Fruit fly (Drosophila melanogaster): ENCODE data around the gene Eig71Ee.

The Eig71Ee gene

dm6 chr3L:15616900-15617299 is 38.9 kb downstream of the Eig71Ee start (continued):
- TF ChIP-seq sob (GFP tag; IDR thresholded peaks at IDR 0.05) = peak; percentile 5; the same call in 1 of the 2 replicates
- no peak for TF ChIP-seq Kr (GFP tag; optimal IDR thresholded peaks at IDR 0.05)
- TF ChIP-seq HmgZ (tag; optimal IDR thresholded peaks at IDR 0.05) = no peak
- TF ChIP-seq CG2116 (GFP tag; optimal IDR thresholded peaks at IDR 0.05) = no peak
- 0 out of 2 replicates have a peak, but pooled peaks have one; percentile 5 for TF ChIP-seq CG6272 (GFP tag; IDR thresholded peaks at IDR 0.05)
- no peak for TF ChIP-seq eve (GFP tag; optimal IDR thresholded peaks at IDR 0.05)
- TF ChIP-seq stwl (tag; optimal IDR thresholded peaks at IDR 0.05) = no peak

- TF ChIP-seq CG9437 (GFP tag; optimal IDR thresholded peaks at IDR 0.05) (peak; percentile 32), CG12219 (GFP tag; optimal IDR thresholded peaks at IDR 0.05) (no peak), grau (tag; optimal IDR thresholded peaks at IDR 0.05) (peak; percentile 50), CG7556 (GFP tag; optimal IDR thresholded peaks at IDR 0.05) (peak; percentile 52), CG31441 (GFP tag; IDR thresholded peaks at IDR 0.05) (peak; percentile 55; the same call in 1 of the 2 replicates), Awh (GFP tag; IDR thresholded peaks at IDR 0.05) (no peak), Nf-YC (tag; optimal IDR thresholded peaks at IDR 0.05) (peak; percentile 16), CG12391 (tag; optimal IDR thresholded peaks at IDR 0.05) (peak; percentile 30), CG17361 (GFP tag; IDR thresholded peaks at IDR 0.05) (peak; percentile 59; the same call in 1 of the 3 replicates), cwo (GFP tag; optimal IDR thresholded peaks at IDR 0.05) (peak; percentile 10), CG11696 (GFP tag; IDR thresholded peaks at IDR 0.05) (no peak), Hr51 (GFP tag; optimal IDR thresholded peaks at IDR 0.05) (peak in 1 of 2 experiments; percentile 44), phol (tag; optimal IDR thresholded peaks at IDR 0.05) (peak; percentile 19), usp (GFP tag; optimal IDR thresholded peaks at IDR 0.05) (no peak), ken (GFP tag; IDR thresholded peaks at IDR 0.05) (no peak), MESR4 (GFP tag; optimal IDR thresholded peaks at IDR 0.05) (no peak), CG15514 (GFP tag; optimal IDR thresholded peaks at IDR 0.05) (no peak), CoRest (tag; optimal IDR thresholded peaks at IDR 0.05) (peak; percentile 46), dmrt99B (tag; optimal IDR thresholded peaks at IDR 0.05) (peak; percentile 27), CG17186 (GFP tag; optimal IDR thresholded peaks at IDR 0.05) (no peak), oc (tag; optimal IDR thresholded peaks at IDR 0.05) (no peak), Mad (GFP tag; optimal IDR thresholded peaks at IDR 0.05) (no peak), CG1233 (GFP tag; optimal IDR thresholded peaks at IDR 0.05) (peak; percentile 31), CG2889 (GFP tag; IDR thresholded peaks at IDR 0.05) (no peak), nmo (GFP tag; optimal IDR thresholded peaks at IDR 0.05) (peak; percentile 14), Abd-B (GFP tag; optimal IDR thresholded peaks at IDR 0.05) (no peak), CG18764 (GFP tag; optimal IDR thresholded peaks at IDR 0.05) (no peak), CG11504 (tag; optimal IDR thresholded peaks at IDR 0.05) (no peak), CG17385 (GFP tag; optimal IDR thresholded peaks at IDR 0.05) (peak; percentile 1), gem (tag; optimal IDR thresholded peaks at IDR 0.05) (peak; percentile 48), Oli (tag; optimal IDR thresholded peaks at IDR 0.05) (peak; percentile 6), CG10654 (GFP tag; optimal IDR thresholded peaks at IDR 0.05) (no peak), org-1 (GFP tag; optimal IDR thresholded peaks at IDR 0.05) (no peak), CG18262 (tag; optimal IDR thresholded peaks at IDR 0.05) (peak; percentile 40), CG15269 (tag; optimal IDR thresholded peaks at IDR 0.05) (peak; percentile 2), CG2712 (tag; optimal IDR thresholded peaks at IDR 0.05) (peak; percentile 25), CG13424 (tag; optimal IDR thresholded peaks at IDR 0.05) (peak; percentile 29), CG7839 (tag; optimal IDR thresholded peaks at IDR 0.05) (peak; percentile 44), mirr (GFP tag; optimal IDR thresholded peaks at IDR 0.05) (no peak), nau (GFP tag; optimal IDR thresholded peaks at IDR 0.05) (no peak), CG30020 (tag; optimal IDR thresholded peaks at IDR 0.05) (no peak), CG9727 (GFP tag; optimal IDR thresholded peaks at IDR 0.05) (peak; percentile 39)
These were observed 39.3 kb downstream of the Eig71Ee start for dm6 chr3L:15616490-15616889.
